Worm (Caenorhabditis elegans) whole organism, L3 larva: ENCODE measurements around the gene eif-3.G.

Experiments
- aly-2 ChIP-seq: fragments of 150-350 bp; optimal IDR thresholded peaks from 2 replicates; lab custom pipeline; 2014; ENCODE audit warnings: missing biosample characterization, missing genetic modification characterization
- lin-15B ChIP-seq: fragments of 150-350 bp; optimal IDR thresholded peaks from 2 replicates; lab custom pipeline; 2014; ENCODE audit warnings: missing biosample characterization, missing genetic modification characterization
- nfya-1 ChIP-seq: sonication (generic microtip); optimal IDR thresholded peaks from 2 replicates; lab custom pipeline; 2017; ENCODE audit warnings: missing genetic modification characterization, mild to moderate bottlenecking, missing compliant biosample characterization, antibody characterized with exemption, moderate library complexity; ENCODE audit not compliant: insufficient read depth
- nhr-28 ChIP-seq: fragments of 150-350 bp; optimal IDR thresholded peaks from 2 replicates; lab custom pipeline; 2014; ENCODE audit warnings: missing biosample characterization, missing genetic modification characterization
- nhr-76 ChIP-seq: fragments of 150-350 bp; sonication (generic microtip); optimal IDR thresholded peaks from 5 replicates; lab custom pipeline; 2014; ENCODE audit warnings: missing biosample characterization, missing genetic modification characterization
- pha-4 ChIP-seq: fragments of 150-350 bp; optimal IDR thresholded peaks from 2 replicates; lab custom pipeline; 2014; ENCODE audit warnings: missing biosample characterization, missing genetic modification reagents, missing genetic modification characterization

- TF ChIP-seq nhr-28 (no peak), pha-4 (tag; lab: Kevin White, UChicago) (no peak), lin-15B (tag; lab: Kevin White, UChicago) (no peak), nhr-76 (tag; lab: Kevin White, UChicago) (peak; percentile 28), nfya-1 (tag; lab: Kevin White, UChicago) (no peak), aly-2 (tag; lab: Kevin White, UChicago) (no peak)
These were observed 1.8 kb upstream of the eif-3.G start for ce11 chrII:8440792-8441191.
